Worm (Caenorhabditis elegans) whole organism, L1 larva: ENCODE results near the gene T23F6.2.

Source experiments
- C04F5.9 ChIP-seq: sonication (generic microtip); optimal IDR thresholded peaks from 2 replicates; lab custom pipeline; 2016; ENCODE audit warnings: missing genetic modification characterization, missing compliant biosample characterization
- F16B12.6 ChIP-seq: fragments of 150-350 bp; optimal IDR thresholded peaks from 2 replicates; lab custom pipeline; 2014; ENCODE audit warnings: missing biosample characterization, missing genetic modification characterization
- aly-2 ChIP-seq: fragments of 150-350 bp; optimal IDR thresholded peaks from 2 replicates; lab custom pipeline; 2014; ENCODE audit warnings: missing biosample characterization, missing genetic modification characterization
- blmp-1 ChIP-seq: fragments of 150-350 bp; optimal IDR thresholded peaks from 2 replicates; lab custom pipeline; 2014; ENCODE audit warnings: missing biosample characterization, missing genetic modification characterization
- ceh-63 ChIP-seq: fragments of 200-800 bp; sonication (Bioruptor generic); optimal IDR thresholded peaks from 2 replicates; lab custom pipeline; 2018; ENCODE audit warnings: mild to moderate bottlenecking, missing genetic modification characterization, missing compliant biosample characterization
- ceh-88 ChIP-seq: fragments of 200-800 bp; sonication (Bioruptor generic); IDR thresholded peaks from 2 replicates; pipeline ENCODE4 v1.3.6; 2022; ENCODE audit warnings: missing genetic modification characterization, missing compliant biosample characterization
- efl-1 ChIP-seq, 4 experiments: fragments of 150-350 bp; optimal IDR thresholded peaks in 3 of 4; peaks in 1 of 4; 1 replicate in 1 of 4; 2 replicates in 3 of 4; lab custom pipeline; 2014; ENCODE audit warnings: missing biosample characterization in 2 of 4, missing genetic modification characterization in 2 of 4, missing genetic modification reagents in 2 of 4
- efl-3 ChIP-seq: fragments of 200-800 bp; sonication (Bioruptor generic); optimal IDR thresholded peaks from 2 replicates; lab custom pipeline; 2018; ENCODE audit warnings: mild to moderate bottlenecking, missing genetic modification characterization, missing compliant biosample characterization
- egl-13 ChIP-seq: sonication (generic microtip); optimal IDR thresholded peaks from 2 replicates; lab custom pipeline; 2016; ENCODE audit warnings: missing genotype, missing genetic modification reagents, missing genetic modification characterization, missing compliant biosample characterization
- elt-2 ChIP-seq: sonication (generic microtip); optimal IDR thresholded peaks from 2 replicates; lab custom pipeline; 2016; ENCODE audit warnings: missing genetic modification characterization, mild to moderate bottlenecking, inconsistent platforms, missing compliant biosample characterization, missing genetic modification reagents
- elt-3 ChIP-seq, 6 experiments: fragments of 150-350 bp in 1 of 6; sonication (generic microtip); optimal IDR thresholded peaks; 2 replicates each; lab custom pipeline; 2017 to 2018; ENCODE audit warnings: missing biosample characterization in 6 of 6, missing genetic modification characterization in 6 of 6, inconsistent platforms in 1 of 6
- fkh-8 ChIP-seq: sonication (generic microtip); optimal IDR thresholded peaks from 2 replicates; lab custom pipeline; 2016; ENCODE audit warnings: mild to moderate bottlenecking, missing genetic modification characterization, missing compliant biosample characterization
- fos-1 ChIP-seq: fragments of 150-350 bp; optimal IDR thresholded peaks from 2 replicates; lab custom pipeline; 2014; ENCODE audit warnings: missing biosample characterization, missing genetic modification characterization
- grh-1 ChIP-seq: fragments of 200-800 bp; sonication (Bioruptor generic); IDR thresholded peaks from 2 replicates; pipeline ENCODE4 v1.3.6; 2022; ENCODE audit warnings: missing genetic modification reagents, missing genetic modification characterization, missing compliant biosample characterization
- hlh-17 ChIP-seq: fragments of 200-800 bp; sonication (Bioruptor generic); optimal IDR thresholded peaks from 2 replicates; lab custom pipeline; 2018; ENCODE audit warnings: missing genetic modification characterization, mild to moderate bottlenecking, missing compliant biosample characterization, moderate library complexity, borderline replicate concordance
- hpl-2 ChIP-seq: fragments of 150-350 bp; optimal IDR thresholded peaks from 2 replicates; lab custom pipeline; 2014; ENCODE audit warnings: missing biosample characterization, missing genetic modification reagents, missing genetic modification characterization
- lin-13 ChIP-seq: fragments of 150-350 bp; optimal IDR thresholded peaks from 2 replicates; lab custom pipeline; 2014; ENCODE audit warnings: missing biosample characterization, missing genetic modification reagents, missing genetic modification characterization
- lin-14 ChIP-seq: fragments of 200-800 bp; sonication (Bioruptor generic); optimal IDR thresholded peaks from 2 replicates; lab custom pipeline; 2018; ENCODE audit warnings: mild to moderate bottlenecking, missing genetic modification characterization, moderate library complexity, missing compliant biosample characterization
- lin-35 ChIP-seq, 2 experiments: fragments of 150-350 bp; optimal IDR thresholded peaks; 2 replicates each; lab custom pipeline; 2014; ENCODE audit warnings: missing biosample characterization in 2 of 2, missing genetic modification characterization in 2 of 2, missing genetic modification reagents in 2 of 2
- mab-9 ChIP-seq: fragments of 200-800 bp; sonication (Bioruptor generic); IDR thresholded peaks from 2 replicates; pipeline ENCODE4 v1.3.6; 2022; ENCODE audit warnings: missing genetic modification reagents, missing genetic modification characterization, missing compliant biosample characterization
- nhr-19 ChIP-seq: fragments of 200-800 bp; sonication (Bioruptor generic); conservative IDR thresholded peaks from 2 replicates; pipeline ENCODE4 v1.3.6; 2022; ENCODE audit warnings: missing genetic modification characterization, missing compliant biosample characterization
- nhr-20 ChIP-seq: sonication (generic microtip); optimal IDR thresholded peaks from 2 replicates; lab custom pipeline; 2016; ENCODE audit warnings: mild to moderate bottlenecking, missing genetic modification characterization, missing compliant biosample characterization
- nhr-71 ChIP-seq: sonication (generic microtip); optimal IDR thresholded peaks from 2 replicates; lab custom pipeline; 2016; ENCODE audit warnings: mild to moderate bottlenecking, missing genetic modification characterization, moderate library complexity, missing compliant biosample characterization
- nhr-85 ChIP-seq: sonication (generic microtip); peaks from one replicate; lab custom pipeline; 2016; ENCODE audit warnings: missing genetic modification characterization, inconsistent platforms, missing compliant biosample characterization
- nhr-90 ChIP-seq: sonication (generic microtip); optimal IDR thresholded peaks from 2 replicates; lab custom pipeline; 2016; ENCODE audit warnings: mild to moderate bottlenecking, missing genetic modification characterization, missing compliant biosample characterization; ENCODE audit not compliant: poor library complexity
- snpc-4 ChIP-seq: fragments of 150-350 bp; optimal IDR thresholded peaks from 2 replicates; lab custom pipeline; 2014; ENCODE audit warnings: missing biosample characterization, missing genetic modification characterization
- snu-23 ChIP-seq: sonication (generic microtip); optimal IDR thresholded peaks from 2 replicates; lab custom pipeline; 2016; ENCODE audit warnings: missing genetic modification characterization, missing compliant biosample characterization
- sox-4 ChIP-seq: sonication (generic microtip); optimal IDR thresholded peaks from 2 replicates; lab custom pipeline; 2016; ENCODE audit warnings: missing genetic modification characterization, missing compliant biosample characterization
- sptf-1 ChIP-seq: fragments of 150-350 bp; optimal IDR thresholded peaks from 2 replicates; lab custom pipeline; 2014; ENCODE audit warnings: missing biosample characterization, missing genetic modification characterization
- tbx-2 ChIP-seq: sonication (generic microtip); optimal IDR thresholded peaks from 2 replicates; lab custom pipeline; 2016; ENCODE audit warnings: missing genetic modification characterization, missing compliant biosample characterization
- tlp-1 ChIP-seq: fragments of 150-350 bp; optimal IDR thresholded peaks from 2 replicates; lab custom pipeline; 2014; ENCODE audit warnings: missing biosample characterization, missing genetic modification characterization
- unc-86 ChIP-seq: sonication (generic microtip); optimal IDR thresholded peaks from 2 replicates; lab custom pipeline; 2016; ENCODE audit warnings: missing genetic modification characterization, missing compliant biosample characterization
- vab-15 ChIP-seq: sonication (generic microtip); optimal IDR thresholded peaks from 2 replicates; lab custom pipeline; 2017; ENCODE audit warnings: missing genotype, mild to moderate bottlenecking, missing genetic modification characterization, missing compliant biosample characterization
- ztf-4 ChIP-seq: fragments of 150-350 bp; optimal IDR thresholded peaks from 2 replicates; lab custom pipeline; 2014; ENCODE audit warnings: missing biosample characterization, missing genetic modification characterization

Gene T23F6.2

DNA sequence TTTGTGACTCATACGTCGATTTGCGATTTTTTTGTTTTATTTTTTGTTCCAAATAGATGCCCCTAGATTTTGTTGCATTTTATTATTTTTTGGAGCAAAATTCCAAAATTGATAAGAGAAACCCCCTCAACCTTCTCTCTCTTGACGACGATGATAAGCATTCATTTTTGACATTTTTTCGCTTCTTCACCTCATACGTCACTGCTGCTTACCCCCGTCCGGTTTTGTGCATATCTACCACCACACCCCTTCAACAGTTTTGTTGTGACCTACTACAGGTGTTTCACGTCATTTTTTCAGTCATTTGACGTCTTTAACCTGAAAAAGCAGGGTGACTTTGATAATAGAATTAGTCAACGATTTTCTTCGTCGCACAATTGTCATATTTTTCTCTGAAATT is 22.3 kb upstream of the T23F6.2 start:
- TF ChIP-seq sox-4 (tag; lab: Kevin White, UChicago) = no peak
- peak; percentile 67 for TF ChIP-seq elt-2 (tag; lab: Kevin White, UChicago)
- TF ChIP-seq nhr-71 (tag; lab: Kevin White, UChicago) = peak; percentile 2

DNA sequence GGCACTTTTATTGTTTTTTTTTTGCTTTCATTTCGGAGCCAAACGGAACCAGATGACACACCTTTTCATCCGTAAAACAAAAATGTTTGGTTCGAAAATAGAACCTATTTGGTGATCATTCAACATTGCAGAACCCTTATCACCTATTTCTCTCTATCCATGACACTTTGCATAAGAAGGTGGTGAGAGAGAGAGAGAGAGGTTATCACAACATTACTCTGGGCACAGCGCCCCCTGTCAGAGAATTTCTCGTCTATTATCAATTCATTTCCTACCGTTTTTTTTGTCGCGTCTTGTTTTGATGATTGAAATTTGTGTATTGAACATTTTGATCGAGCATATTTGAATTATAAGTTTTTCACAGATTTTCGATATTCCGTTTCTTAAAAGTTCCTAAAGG is 21.0 kb upstream of the T23F6.2 start:
- TF ChIP-seq elt-2 (tag; lab: Kevin White, UChicago) (peak; percentile 28), tbx-2 (no peak), C04F5.9 (tag; lab: Kevin White, UChicago) (no peak), aly-2 (no peak)

DNA sequence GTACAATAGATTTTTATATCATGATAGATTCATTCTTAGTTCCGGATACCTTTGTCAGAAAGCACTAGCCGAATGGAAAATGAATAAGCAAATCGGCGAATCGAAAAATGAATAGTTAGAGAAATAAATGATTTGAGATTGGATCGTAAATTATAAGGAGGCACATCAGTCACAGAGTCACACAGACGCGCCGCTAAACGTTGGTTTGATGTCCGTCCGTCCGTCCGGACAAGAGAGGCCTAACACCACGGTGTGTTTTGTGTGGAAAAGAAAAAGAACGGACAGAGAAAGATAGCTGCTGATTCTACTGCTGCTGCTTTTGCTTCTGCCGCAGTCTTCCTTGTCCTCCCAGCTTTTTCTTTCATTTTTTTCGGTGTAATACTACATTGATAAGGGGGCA is 20.2 kb upstream of the T23F6.2 start:
- TF ChIP-seq snpc-4 (no peak), lin-13 (no peak), lin-14 (GFP tag; lab: Kevin White, UChicago) (peak; percentile 39)

DNA sequence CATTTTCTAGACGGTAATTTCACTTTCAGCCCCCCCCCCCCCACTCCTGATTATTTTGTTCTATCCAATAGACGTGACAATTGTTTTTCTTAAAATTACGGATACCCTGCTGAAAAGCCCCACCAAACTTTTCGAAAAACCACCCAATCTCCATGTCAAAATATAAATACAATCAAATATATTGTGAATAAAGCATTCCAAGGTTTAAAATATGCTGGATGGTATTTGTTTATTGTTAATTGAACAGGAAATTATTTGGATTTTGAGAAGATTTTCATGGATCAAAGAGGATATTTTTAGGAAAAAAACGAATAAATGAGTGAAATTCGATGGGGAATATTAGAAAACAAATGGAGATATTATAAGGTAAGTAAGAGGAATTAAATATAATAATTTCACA is 17.3 kb upstream of the T23F6.2 start, which contains the start of gene C27D8.4:
C27D8.4 (plus strand) TSS at position 301 of the 400 bp plus-strand sequence.
- TF ChIP-seq sptf-1 (tag; lab: Kevin White, UChicago) (no peak), tlp-1 (no peak), egl-13 (no peak), C04F5.9 (tag; lab: Kevin White, UChicago) (no peak), vab-15 (tag; lab: Kevin White, UChicago) (no peak), F16B12.6 (no peak), unc-86 (tag; lab: Kevin White, UChicago) (no peak), blmp-1 (tag; lab: Kevin White, UChicago) (no peak), hlh-17 (GFP tag; lab: Kevin White, UChicago) (no peak), nhr-20 (tag; lab: Kevin White, UChicago) (no peak), fkh-8 (tag; lab: Kevin White, UChicago) (no peak), lin-13 (no peak), nhr-85 (tag; lab: Kevin White, UChicago) (no peak), ceh-63 (GFP tag; lab: Kevin White, UChicago) (no peak), mab-9 (no peak), nhr-71 (tag; lab: Kevin White, UChicago) (no peak), grh-1 (GFP tag; lab: Robert Waterston, UW) (no peak), efl-3 (no peak), ztf-4 (tag; lab: Kevin White, UChicago) (no peak), lin-14 (GFP tag; lab: Kevin White, UChicago) (no peak)
- TF ChIP-seq, all 84 proteins: peak for 0

DNA sequence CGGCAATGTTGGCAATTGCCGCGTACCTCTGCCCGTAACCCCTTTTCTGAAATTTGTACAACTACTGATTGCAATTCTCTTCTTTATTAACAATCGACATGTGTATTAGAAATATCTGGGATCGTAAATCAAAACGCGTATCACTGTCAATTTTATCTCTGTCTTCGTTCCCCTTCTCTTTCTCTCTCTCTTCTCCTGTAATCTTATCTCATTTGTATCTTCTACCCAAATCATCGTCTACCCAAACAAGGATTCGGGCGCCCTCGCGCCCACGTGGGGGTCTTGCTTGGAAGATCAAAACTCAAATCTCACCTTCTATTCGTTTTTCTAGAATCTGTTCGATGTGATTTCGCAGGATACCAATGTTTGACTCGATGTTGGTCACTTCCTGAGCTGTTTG is 10.2 kb upstream of the T23F6.2 start, which contains the start of gene C27D8.2:
C27D8.2 (plus strand) TSS at position 222 of the 400 bp plus-strand sequence.
- peak in 5 of 6 experiments; percentile 20 to 92 (median 74) for TF ChIP-seq elt-3 (tag; optimal IDR thresholded peaks at IDR 0.05; lab: Kevin White, UChicago)
- no peak for TF ChIP-seq hpl-2
- no peak for TF ChIP-seq fos-1
- TF ChIP-seq nhr-90 (tag; lab: Kevin White, UChicago) = peak; percentile 17
- TF ChIP-seq nhr-20 (tag; lab: Kevin White, UChicago) = peak; percentile 9
- peak; percentile 20; the same call in 1 of the 2 replicates for TF ChIP-seq nhr-19 (GFP tag; lab: Robert Waterston, UW)
- peak; percentile 27 for TF ChIP-seq nhr-71 (tag; lab: Kevin White, UChicago)
- peak; percentile 80 for TF ChIP-seq blmp-1 (tag; lab: Kevin White, UChicago)
- TF ChIP-seq lin-14 (GFP tag; lab: Kevin White, UChicago) = peak; percentile 21
- peak in 1 of 2 experiments; percentile 13 for TF ChIP-seq lin-35 (GFP tag; optimal IDR thresholded peaks at IDR 0.05; lab: Kevin White, UChicago)
- no peak for TF ChIP-seq ztf-4 (tag; lab: Kevin White, UChicago)
- peak; percentile 19 for TF ChIP-seq snu-23
- TF ChIP-seq efl-1 (optimal IDR thresholded peaks at IDR 0.05; lab: Kevin White, UChicago) = no peak
- TF ChIP-seq efl-1 (GFP tag; optimal IDR thresholded peaks at IDR 0.05 in 1 of 2; lab: Kevin White, UChicago) = peak in 1 of 2 experiments; percentile 41
- no peak for TF ChIP-seq ceh-88 (GFP tag; lab: Robert Waterston, UW)
